Worm (Caenorhabditis elegans) whole organism, early embryonic: ENCODE results near the gene F38A5.22.

Source experiments
- B0310.2 ChIP-seq: sonication (generic microtip); optimal IDR thresholded peaks from 2 replicates; lab custom pipeline; 2016; ENCODE audit warnings: mild to moderate bottlenecking, missing genetic modification characterization, missing compliant biosample characterization
- F13C5.2 ChIP-seq: sonication (generic microtip); optimal IDR thresholded peaks from 2 replicates; lab custom pipeline; 2017; ENCODE audit warnings: mild to moderate bottlenecking, missing genetic modification characterization, inconsistent platforms, missing compliant biosample characterization
- aly-1 ChIP-seq: sonication (generic microtip); optimal IDR thresholded peaks from 2 replicates; lab custom pipeline; 2016; ENCODE audit warnings: missing genetic modification characterization, missing compliant biosample characterization
- ama-1 ChIP-seq: fragments of 150-350 bp; optimal IDR thresholded peaks from 2 replicates; lab custom pipeline; 2014
- ceh-13 ChIP-seq: fragments of 200-800 bp; sonication (Bioruptor generic); optimal IDR thresholded peaks from 2 replicates; lab custom pipeline; 2018; ENCODE audit warnings: mild to moderate bottlenecking, missing genetic modification characterization, missing compliant biosample characterization
- ceh-36 ChIP-seq: sonication (generic microtip); optimal IDR thresholded peaks from 2 replicates; lab custom pipeline; 2016; ENCODE audit warnings: missing genetic modification characterization, inconsistent platforms, missing compliant biosample characterization
- flt-1 ChIP-seq: fragments of 200-800 bp; sonication (Bioruptor generic); IDR thresholded peaks from 2 replicates; pipeline ENCODE4 v1.3.6; 2022; ENCODE audit warnings: missing genetic modification characterization, missing compliant biosample characterization
- pes-1 ChIP-seq: fragments of 200-800 bp; sonication (Bioruptor generic); IDR thresholded peaks from 2 replicates; pipeline ENCODE4 v1.3.6; 2022; ENCODE audit warnings: missing genetic modification reagents, missing genetic modification characterization, missing compliant biosample characterization
- scrt-1 ChIP-seq: fragments of 200-800 bp; sonication (Bioruptor generic); IDR thresholded peaks from 2 replicates; pipeline ENCODE4 v1.3.6; 2022; ENCODE audit warnings: missing genetic modification characterization, missing compliant biosample characterization
- tbx-11 ChIP-seq: fragments of 200-800 bp; sonication (Bioruptor generic); IDR thresholded peaks from 2 replicates; pipeline ENCODE4 v1.3.6; 2022; ENCODE audit warnings: missing genetic modification characterization, missing compliant biosample characterization

- no peak for TF ChIP-seq pes-1 (GFP tag; lab: Robert Waterston, UW)
- no peak for TF ChIP-seq tbx-11 (GFP tag; lab: Robert Waterston, UW)
- no peak for TF ChIP-seq ama-1 (lab: Kevin White, UChicago)
- no peak for TF ChIP-seq ceh-13
- no peak for TF ChIP-seq flt-1 (GFP tag; lab: Robert Waterston, UW)
- no peak for TF ChIP-seq aly-1
- no peak for TF ChIP-seq B0310.2 (tag; lab: Kevin White, UChicago)
- TF ChIP-seq scrt-1 = no peak
- TF ChIP-seq ceh-36 = no peak
- no peak for TF ChIP-seq F13C5.2 (tag; lab: Kevin White, UChicago)
Measured at ce11 chrIV:6627798-6628197, 32.1 kb upstream of the F38A5.22 start, which contains the start of gene cest-5.2.
